Fruit fly (Drosophila melanogaster) Kc167 (cell line): ENCODE results near the gene NijB.

ENCODE experiments used
- Myc ChIP-seq: fragments of >200 bp; optimal IDR thresholded peaks from 2 replicates; lab custom pipeline; 2017; ENCODE audit warnings: missing external identifiers
- Sin3A ChIP-seq: fragments of >200 bp; optimal IDR thresholded peaks from 2 replicates; lab custom pipeline; 2018; ENCODE audit warnings: missing external identifiers
- h ChIP-seq: fragments of >200 bp; optimal IDR thresholded peaks from 3 replicates; lab custom pipeline; 2018; ENCODE audit warnings: missing external identifiers
- insv ChIP-seq: fragments of >200 bp; optimal IDR thresholded peaks from 3 replicates; lab custom pipeline; 2018; ENCODE audit warnings: missing external identifiers
- psq ChIP-seq: fragments of >200 bp; optimal IDR thresholded peaks from 2 replicates; lab custom pipeline; 2017; ENCODE audit warnings: missing external identifiers
- ttk ChIP-seq: sonication (Bioruptor generic); optimal IDR thresholded peaks from 2 replicates; lab custom pipeline; 2017; ENCODE audit warnings: missing external identifiers

The NijB gene

dm6 chr3L:18891986-18892385 is at the start of gene NijB:
NijB (plus strand) TSS chr3L:18892383.
- TF ChIP-seq h (lab: Kevin White, UChicago) (no peak), insv (no peak), Myc (no peak), ttk (no peak), Sin3A (no peak), psq (lab: Kevin White, UChicago) (no peak)

- TF ChIP-seq Sin3A (no peak), insv (no peak), ttk (no peak), h (lab: Kevin White, UChicago) (no peak), Myc (no peak), psq (lab: Kevin White, UChicago) (no peak)
These were observed 46.4 kb upstream of the NijB start for dm6 chr3L:18845833-18846232.

dm6 chr3L:18846233-18846271 is 46.1 kb upstream of the NijB start, which contains the start of gene Indy:
Indy (minus strand) TSS chr3L:18846267.
- TF ChIP-seq ttk = no peak
- TF ChIP-seq psq (lab: Kevin White, UChicago) = no peak
- TF ChIP-seq Sin3A = no peak
- no peak for TF ChIP-seq h (lab: Kevin White, UChicago)
- TF ChIP-seq Myc = no peak
- no peak for TF ChIP-seq insv

- TF ChIP-seq h (lab: Kevin White, UChicago) = no peak
- no peak for TF ChIP-seq psq (lab: Kevin White, UChicago)
- no peak for TF ChIP-seq Myc
- TF ChIP-seq insv = no peak
- no peak for TF ChIP-seq Sin3A
These were observed 45.9 kb upstream of the NijB start for dm6 chr3L:18846272-18846741.

- TF ChIP-seq insv (no peak), h (lab: Kevin White, UChicago) (peak; percentile 82)
These were observed 43.7 kb upstream of the NijB start for dm6 chr3L:18848436-18848835.

- TF ChIP-seq insv (no peak), psq (lab: Kevin White, UChicago) (no peak), Sin3A (no peak), h (lab: Kevin White, UChicago) (no peak), ttk (no peak), Myc (no peak)
These were observed 40.0 kb upstream of the NijB start for dm6 chr3L:18852223-18852622.

- no peak for TF ChIP-seq Myc
- no peak for TF ChIP-seq h (lab: Kevin White, UChicago)
- no peak for TF ChIP-seq Sin3A
- TF ChIP-seq psq (lab: Kevin White, UChicago) = no peak
- no peak for TF ChIP-seq ttk
- no peak for TF ChIP-seq insv
These were observed 38.7 kb upstream of the NijB start for dm6 chr3L:18853439-18853838.

- TF ChIP-seq Sin3A (no peak), insv (no peak), psq (lab: Kevin White, UChicago) (no peak), ttk (no peak), Myc (no peak), h (lab: Kevin White, UChicago) (no peak)
These were observed 37.8 kb upstream of the NijB start for dm6 chr3L:18854412-18854811.

dm6 chr3L:18860467-18860866 is 31.7 kb upstream of the NijB start:
- TF ChIP-seq Myc (no peak), ttk (no peak), h (lab: Kevin White, UChicago) (no peak), Sin3A (no peak), psq (lab: Kevin White, UChicago) (no peak), insv (no peak)

dm6 chr3L:18861893-18862292 is 30.3 kb upstream of the NijB start:
- TF ChIP-seq ttk (no peak), insv (no peak), Sin3A (no peak), h (lab: Kevin White, UChicago) (no peak), psq (lab: Kevin White, UChicago) (no peak), Myc (no peak)

- TF ChIP-seq insv = no peak
- TF ChIP-seq h (lab: Kevin White, UChicago) = no peak
These were observed 28.9 kb upstream of the NijB start, which contains the start of gene CG6865 for dm6 chr3L:18863327-18863726. CG6865 (plus strand) TSS chr3L:18863647.

- no peak for TF ChIP-seq insv
- TF ChIP-seq ttk = no peak
- no peak for TF ChIP-seq h (lab: Kevin White, UChicago)
- TF ChIP-seq psq (lab: Kevin White, UChicago) = no peak
- no peak for TF ChIP-seq Myc
- TF ChIP-seq Sin3A = no peak
These were observed 26.5 kb upstream of the NijB start, which contains the start of gene CG14074 for dm6 chr3L:18865447-18866367. CG14074 (plus strand) TSS chr3L:18866225.

dm6 chr3L:18867521-18867920 is 24.7 kb upstream of the NijB start, which contains the start of gene Dysb:
Dysb (plus strand) TSS chr3L:18867771.
- TF ChIP-seq psq (lab: Kevin White, UChicago) (no peak), insv (no peak), h (lab: Kevin White, UChicago) (no peak)

dm6 chr3L:18869035-18869826 is 23.0 kb upstream of the NijB start, which contains the start of gene Grx1:
Grx1 (plus strand) TSS chr3L:18869230.
- no peak for TF ChIP-seq h (lab: Kevin White, UChicago)
- TF ChIP-seq Myc = no peak
- no peak for TF ChIP-seq psq (lab: Kevin White, UChicago)
- TF ChIP-seq insv = no peak
- TF ChIP-seq Sin3A = no peak
- no peak for TF ChIP-seq ttk
